Worm (Caenorhabditis elegans) whole organism, L1 larva: ENCODE data around the gene C42C1.19.
A peak's percentile ranks its signal among the peaks of the same experiment; 100 is the strongest.

ENCODE experiments used
- C04F5.9 ChIP-seq: sonication (generic microtip); optimal IDR thresholded peaks from 2 replicates; lab custom pipeline; 2016; ENCODE audit warnings: missing genetic modification characterization, missing compliant biosample characterization
- C34B4.2 ChIP-seq: sonication (generic microtip); optimal IDR thresholded peaks from 2 replicates; lab custom pipeline; 2017; ENCODE audit warnings: mild to moderate bottlenecking, missing genetic modification characterization, missing compliant biosample characterization
- aha-1 ChIP-seq: fragments of 150-350 bp; optimal IDR thresholded peaks from 2 replicates; lab custom pipeline; 2014; ENCODE audit warnings: missing biosample characterization, missing genetic modification characterization
- ama-1 ChIP-seq: fragments of 150-350 bp; optimal IDR thresholded peaks from 2 replicates; lab custom pipeline; 2014
- ceh-63 ChIP-seq: fragments of 200-800 bp; sonication (Bioruptor generic); optimal IDR thresholded peaks from 2 replicates; lab custom pipeline; 2018; ENCODE audit warnings: mild to moderate bottlenecking, missing genetic modification characterization, missing compliant biosample characterization
- ceh-8 ChIP-seq: fragments of 200-800 bp; sonication (Bioruptor generic); optimal IDR thresholded peaks from 2 replicates; lab custom pipeline; 2018; ENCODE audit warnings: mild to moderate bottlenecking, missing genetic modification characterization, moderate library complexity, missing compliant biosample characterization
- ceh-90 ChIP-seq: sonication (generic microtip); optimal IDR thresholded peaks from 2 replicates; lab custom pipeline; 2016; ENCODE audit warnings: missing genetic modification characterization, missing compliant biosample characterization
- ces-1 ChIP-seq: fragments of 150-350 bp; optimal IDR thresholded peaks from 2 replicates; lab custom pipeline; 2014; ENCODE audit warnings: missing biosample characterization, missing genetic modification reagents, missing genetic modification characterization
- dpl-1 ChIP-seq, 3 experiments: fragments of 150-350 bp in 2 of 3; sonication (generic microtip) in 1 of 3; optimal IDR thresholded peaks; 2 replicates each; lab custom pipeline; 2014 to 2017; ENCODE audit warnings: missing biosample characterization in 3 of 3, missing genetic modification characterization in 3 of 3, missing genetic modification reagents in 3 of 3
- dsc-1 ChIP-seq: sonication (generic microtip); optimal IDR thresholded peaks from 2 replicates; lab custom pipeline; 2016; ENCODE audit warnings: mild to moderate bottlenecking, missing genetic modification characterization, missing compliant biosample characterization
- efl-1 ChIP-seq, 4 experiments: fragments of 150-350 bp; optimal IDR thresholded peaks in 3 of 4; peaks in 1 of 4; 1 replicate in 1 of 4; 2 replicates in 3 of 4; lab custom pipeline; 2014; ENCODE audit warnings: missing biosample characterization in 2 of 4, missing genetic modification characterization in 2 of 4, missing genetic modification reagents in 2 of 4
- efl-3 ChIP-seq: fragments of 200-800 bp; sonication (Bioruptor generic); optimal IDR thresholded peaks from 2 replicates; lab custom pipeline; 2018; ENCODE audit warnings: mild to moderate bottlenecking, missing genetic modification characterization, missing compliant biosample characterization
- egl-13 ChIP-seq: sonication (generic microtip); optimal IDR thresholded peaks from 2 replicates; lab custom pipeline; 2016; ENCODE audit warnings: missing genotype, missing genetic modification reagents, missing genetic modification characterization, missing compliant biosample characterization
- elt-2 ChIP-seq: sonication (generic microtip); optimal IDR thresholded peaks from 2 replicates; lab custom pipeline; 2016; ENCODE audit warnings: missing genetic modification characterization, mild to moderate bottlenecking, inconsistent platforms, missing compliant biosample characterization, missing genetic modification reagents
- elt-3 ChIP-seq, 6 experiments: fragments of 150-350 bp in 1 of 6; sonication (generic microtip); optimal IDR thresholded peaks; 2 replicates each; lab custom pipeline; 2017 to 2018; ENCODE audit warnings: missing biosample characterization in 6 of 6, missing genetic modification characterization in 6 of 6, inconsistent platforms in 1 of 6
- fkh-4 ChIP-seq: sonication (generic microtip); optimal IDR thresholded peaks from 2 replicates; lab custom pipeline; 2016; ENCODE audit warnings: missing compliant biosample characterization, missing genetic modification characterization, borderline replicate concordance
- fkh-8 ChIP-seq: sonication (generic microtip); optimal IDR thresholded peaks from 2 replicates; lab custom pipeline; 2016; ENCODE audit warnings: mild to moderate bottlenecking, missing genetic modification characterization, missing compliant biosample characterization
- fos-1 ChIP-seq: fragments of 150-350 bp; optimal IDR thresholded peaks from 2 replicates; lab custom pipeline; 2014; ENCODE audit warnings: missing biosample characterization, missing genetic modification characterization
- grh-1 ChIP-seq: fragments of 200-800 bp; sonication (Bioruptor generic); IDR thresholded peaks from 2 replicates; pipeline ENCODE4 v1.3.6; 2022; ENCODE audit warnings: missing genetic modification reagents, missing genetic modification characterization, missing compliant biosample characterization
- hpl-2 ChIP-seq: fragments of 150-350 bp; optimal IDR thresholded peaks from 2 replicates; lab custom pipeline; 2014; ENCODE audit warnings: missing biosample characterization, missing genetic modification reagents, missing genetic modification characterization
- jun-1 ChIP-seq: fragments of 150-350 bp; optimal IDR thresholded peaks from 2 replicates; lab custom pipeline; 2014; ENCODE audit warnings: missing biosample characterization, missing genetic modification reagents, missing genetic modification characterization
- lin-13 ChIP-seq: fragments of 150-350 bp; optimal IDR thresholded peaks from 2 replicates; lab custom pipeline; 2014; ENCODE audit warnings: missing biosample characterization, missing genetic modification reagents, missing genetic modification characterization
- lin-14 ChIP-seq: fragments of 200-800 bp; sonication (Bioruptor generic); optimal IDR thresholded peaks from 2 replicates; lab custom pipeline; 2018; ENCODE audit warnings: mild to moderate bottlenecking, missing genetic modification characterization, moderate library complexity, missing compliant biosample characterization
- lin-15B ChIP-seq: fragments of 150-350 bp; sonication (generic microtip); optimal IDR thresholded peaks from 3 replicates; lab custom pipeline; 2014; ENCODE audit warnings: missing biosample characterization, missing genetic modification characterization
- lin-35 ChIP-seq, 2 experiments: fragments of 150-350 bp; optimal IDR thresholded peaks; 2 replicates each; lab custom pipeline; 2014; ENCODE audit warnings: missing biosample characterization in 2 of 2, missing genetic modification characterization in 2 of 2, missing genetic modification reagents in 2 of 2
- lir-3 ChIP-seq: sonication (generic microtip); optimal IDR thresholded peaks from 2 replicates; lab custom pipeline; 2016; ENCODE audit warnings: mild to moderate bottlenecking, missing genetic modification characterization, moderate library complexity, missing compliant biosample characterization; ENCODE audit not compliant: poor library complexity
- mab-9 ChIP-seq: fragments of 200-800 bp; sonication (Bioruptor generic); IDR thresholded peaks from 2 replicates; pipeline ENCODE4 v1.3.6; 2022; ENCODE audit warnings: missing genetic modification reagents, missing genetic modification characterization, missing compliant biosample characterization
- mdl-1 ChIP-seq, 2 experiments: fragments of 150-350 bp; optimal IDR thresholded peaks; 2 replicates each; lab custom pipeline; 2014 to 2017; ENCODE audit warnings: missing biosample characterization in 2 of 2, missing genetic modification characterization in 2 of 2, inconsistent platforms in 1 of 2
- mef-2 ChIP-seq: fragments of 150-350 bp; optimal IDR thresholded peaks from 2 replicates; lab custom pipeline; 2014; ENCODE audit warnings: missing biosample characterization, missing genetic modification characterization
- mep-1 ChIP-seq: fragments of 150-350 bp; optimal IDR thresholded peaks from 2 replicates; lab custom pipeline; 2014; ENCODE audit warnings: missing biosample characterization, missing genetic modification characterization
- nhr-12 ChIP-seq: sonication (generic microtip); optimal IDR thresholded peaks from 2 replicates; lab custom pipeline; 2017; ENCODE audit warnings: missing biosample characterization, missing genetic modification characterization
- nhr-237 ChIP-seq: fragments of 150-350 bp; optimal IDR thresholded peaks from 2 replicates; lab custom pipeline; 2014; ENCODE audit warnings: missing biosample characterization, missing genetic modification characterization
- nhr-28 ChIP-seq: fragments of 150-350 bp; optimal IDR thresholded peaks from 2 replicates; lab custom pipeline; 2014; ENCODE audit warnings: missing biosample characterization, missing genetic modification characterization
- nhr-47 ChIP-seq: sonication (generic microtip); optimal IDR thresholded peaks from 2 replicates; lab custom pipeline; 2016; ENCODE audit warnings: mild to moderate bottlenecking, missing genetic modification characterization, moderate library complexity, missing compliant biosample characterization
- nhr-71 ChIP-seq: sonication (generic microtip); optimal IDR thresholded peaks from 2 replicates; lab custom pipeline; 2016; ENCODE audit warnings: mild to moderate bottlenecking, missing genetic modification characterization, moderate library complexity, missing compliant biosample characterization
- nhr-76 ChIP-seq: sonication (generic microtip); optimal IDR thresholded peaks from 2 replicates; lab custom pipeline; 2017; ENCODE audit warnings: missing biosample characterization, missing genetic modification characterization
- nhr-85 ChIP-seq: sonication (generic microtip); peaks from one replicate; lab custom pipeline; 2016; ENCODE audit warnings: missing genetic modification characterization, inconsistent platforms, missing compliant biosample characterization
- pag-3 ChIP-seq: sonication (generic microtip); optimal IDR thresholded peaks from 2 replicates; lab custom pipeline; 2017; ENCODE audit warnings: missing genetic modification characterization, mild to moderate bottlenecking, missing compliant biosample characterization, antibody characterized with exemption, borderline replicate concordance; ENCODE audit not compliant: insufficient read depth
- pax-3 ChIP-seq: fragments of 200-800 bp; sonication (Bioruptor generic); optimal IDR thresholded peaks from 2 replicates; lab custom pipeline; 2018; ENCODE audit warnings: mild to moderate bottlenecking, missing genetic modification characterization, moderate library complexity, missing compliant biosample characterization
- skn-1 ChIP-seq: fragments of 150-350 bp; optimal IDR thresholded peaks from 2 replicates; lab custom pipeline; 2014; ENCODE audit warnings: missing biosample characterization, missing genetic modification characterization
- snu-23 ChIP-seq: sonication (generic microtip); optimal IDR thresholded peaks from 2 replicates; lab custom pipeline; 2016; ENCODE audit warnings: missing genetic modification characterization, missing compliant biosample characterization
- sox-4 ChIP-seq: sonication (generic microtip); optimal IDR thresholded peaks from 2 replicates; lab custom pipeline; 2016; ENCODE audit warnings: missing genetic modification characterization, missing compliant biosample characterization
- sup-37 ChIP-seq: fragments of 200-800 bp; sonication (Bioruptor generic); optimal IDR thresholded peaks from 2 replicates; lab custom pipeline; 2018; ENCODE audit warnings: mild to moderate bottlenecking, missing genetic modification characterization, missing compliant biosample characterization
- swsn-7 ChIP-seq: sonication (generic microtip); optimal IDR thresholded peaks from 2 replicates; lab custom pipeline; 2016; ENCODE audit warnings: missing genetic modification characterization, missing compliant biosample characterization
- unc-130 ChIP-seq: fragments of 150-350 bp; optimal IDR thresholded peaks from 2 replicates; lab custom pipeline; 2017; ENCODE audit warnings: missing biosample characterization, missing genetic modification characterization, inconsistent platforms
- unc-62 ChIP-seq: fragments of 150-350 bp; optimal IDR thresholded peaks from 2 replicates; lab custom pipeline; 2014; ENCODE audit warnings: missing biosample characterization, missing genetic modification reagents, missing genetic modification characterization
- vab-15 ChIP-seq: sonication (generic microtip); optimal IDR thresholded peaks from 2 replicates; lab custom pipeline; 2017; ENCODE audit warnings: missing genotype, mild to moderate bottlenecking, missing genetic modification characterization, missing compliant biosample characterization
- zag-1 ChIP-seq: fragments of 150-350 bp; optimal IDR thresholded peaks from 2 replicates; lab custom pipeline; 2014; ENCODE audit warnings: missing biosample characterization, missing genetic modification characterization
- zip-4 ChIP-seq: fragments of 200-800 bp; sonication (Bioruptor generic); optimal IDR thresholded peaks from 2 replicates; lab custom pipeline; 2018; ENCODE audit warnings: mild to moderate bottlenecking, missing genetic modification characterization, moderate library complexity, missing compliant biosample characterization
- ztf-11 ChIP-seq, 2 experiments: sonication (generic microtip); optimal IDR thresholded peaks; 2 replicates each; lab custom pipeline; 2016 to 2017; ENCODE audit warnings: missing genetic modification characterization in 2 of 2, missing biosample characterization in 1 of 2, missing compliant biosample characterization in 1 of 2
- ztf-4 ChIP-seq: fragments of 150-350 bp; optimal IDR thresholded peaks from 2 replicates; lab custom pipeline; 2014; ENCODE audit warnings: missing biosample characterization, missing genetic modification characterization

The C42C1.19 gene

ce11 chrIV:12268272-12269045 lies 14.1 kb upstream of the C42C1.19 start, which contains the start of the genes ppm-1.H and rpl-34 (continued):
- TF ChIP-seq grh-1 (no peak), swsn-7 (tag; lab: Kevin White, UChicago) (peak; percentile 43), ceh-8 (GFP tag; lab: Kevin White, UChicago) (no peak), zip-4 (GFP tag; lab: Kevin White, UChicago) (no peak), nhr-76 (tag; lab: Kevin White, UChicago) (no peak), sup-37 (GFP tag; lab: Kevin White, UChicago) (no peak), mep-1 (peak; percentile 73), lin-35 (GFP tag; optimal IDR thresholded peaks at IDR 0.05; lab: Kevin White, UChicago) (peak; percentile 70 to 81), jun-1 (tag; lab: Kevin White, UChicago) (no peak), lir-3 (no peak), ztf-4 (tag; lab: Kevin White, UChicago) (no peak), fkh-4 (no peak), sox-4 (tag; lab: Kevin White, UChicago) (no peak), nhr-237 (tag; lab: Kevin White, UChicago) (no peak), unc-130 (tag; lab: Kevin White, UChicago) (no peak), ces-1 (GFP tag; lab: Kevin White, UChicago) (no peak), pax-3 (tag; lab: Kevin White, UChicago) (no peak), lin-14 (GFP tag; lab: Kevin White, UChicago) (peak; percentile 71), elt-2 (no peak), ama-1 (no peak), vab-15 (tag; lab: Kevin White, UChicago) (no peak), nhr-28 (tag; lab: Kevin White, UChicago) (no peak), C04F5.9 (tag; lab: Kevin White, UChicago) (no peak), C34B4.2 (tag; lab: Kevin White, UChicago) (no peak), dpl-1 (GFP tag; optimal IDR thresholded peaks at IDR 0.05; lab: Kevin White, UChicago) (peak; percentile 56 to 79 (median 66)), zag-1 (tag; lab: Kevin White, UChicago) (no peak), aha-1 (tag; lab: Kevin White, UChicago) (no peak), nhr-47 (tag; lab: Kevin White, UChicago) (peak; percentile 62), unc-62 (GFP tag; lab: Kevin White, UChicago) (no peak), nhr-12 (no peak), efl-1 (optimal IDR thresholded peaks at IDR 0.05; lab: Kevin White, UChicago) (peak; percentile 73 to 86), efl-1 (GFP tag; optimal IDR thresholded peaks at IDR 0.05 in 1 of 2; lab: Kevin White, UChicago) (peak; percentile 69 to 87), dsc-1 (tag; lab: Kevin White, UChicago) (peak; percentile 33), nhr-71 (peak; percentile 63), elt-3 (tag; optimal IDR thresholded peaks at IDR 0.05; lab: Kevin White, UChicago) (no peak), lin-15B (tag; lab: Kevin White, UChicago) (peak; percentile 62), fkh-8 (tag; lab: Kevin White, UChicago) (peak; percentile 54), mef-2 (no peak), fos-1 (tag; lab: Kevin White, UChicago) (peak; percentile 9), ceh-90 (tag; lab: Kevin White, UChicago) (no peak), efl-3 (no peak), lin-13 (GFP tag; lab: Kevin White, UChicago) (peak; percentile 38), skn-1 (tag; lab: Kevin White, UChicago) (peak; percentile 47), egl-13 (tag; lab: Kevin White, UChicago) (no peak), ztf-11 (tag; optimal IDR thresholded peaks at IDR 0.05; lab: Kevin White, UChicago) (no peak), snu-23 (peak; percentile 73), ceh-63 (GFP tag; lab: Kevin White, UChicago) (no peak), nhr-85 (tag; lab: Kevin White, UChicago) (no peak), hpl-2 (no peak), mab-9 (GFP tag; lab: Robert Waterston, UW) (no peak), pag-3 (tag; lab: Kevin White, UChicago) (no peak), mdl-1 (tag; optimal IDR thresholded peaks at IDR 0.05; lab: Kevin White, UChicago) (peak in 1 of 2 experiments; percentile 59)
